Worm (Caenorhabditis elegans): ENCODE measurements around the gene srx-20.
A peak's percentile ranks its signal among the peaks of the same experiment; 100 is the strongest.

DNA sequence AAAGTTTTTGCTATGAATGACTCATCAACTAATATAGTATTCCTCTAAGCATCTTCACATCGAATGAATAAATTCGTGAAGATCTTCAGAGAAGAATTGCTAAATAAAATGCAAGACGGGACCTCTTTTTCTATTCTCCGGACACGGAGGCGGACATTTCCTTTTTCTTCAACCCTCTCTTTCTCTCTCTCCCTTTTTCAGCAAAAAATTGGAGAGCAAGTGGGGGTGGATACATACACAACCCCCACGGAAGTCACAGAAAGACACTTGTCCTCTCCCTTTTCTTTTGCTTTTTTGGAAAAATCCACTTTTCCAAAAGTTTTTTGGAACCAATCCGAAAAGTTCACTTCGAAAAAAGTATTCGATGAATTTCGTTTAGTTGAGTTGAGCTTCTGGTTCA is 33.2 kb upstream of the srx-20 start:
- TF ChIP-seq aly-2 (tag; optimal IDR thresholded peaks at IDR 0.05) (no peak), skn-1 (tag; optimal IDR thresholded peaks at IDR 0.05) (no peak), snpc-4 (tag; optimal IDR thresholded peaks at IDR 0.05) (no peak), elt-2 (tag; optimal IDR thresholded peaks at IDR 0.05) (no peak), pqm-1 (tag; optimal IDR thresholded peaks at IDR 0.05) (no peak), nhr-76 (tag; optimal IDR thresholded peaks at IDR 0.05) (no peak), mml-1 (tag; optimal IDR thresholded peaks at IDR 0.05) (no peak), fos-1 (tag; optimal IDR thresholded peaks at IDR 0.05) (no peak), mdl-1 (tag; optimal IDR thresholded peaks at IDR 0.05) (no peak), lin-39 (tag; optimal IDR thresholded peaks at IDR 0.05) (peak; percentile 17), eor-1 (tag; optimal IDR thresholded peaks at IDR 0.05) (no peak), nhr-43 (tag; optimal IDR thresholded peaks at IDR 0.05; ENCODE audit: poor library complexity, severe bottlenecking) (no peak)
